Worm (Caenorhabditis elegans) whole organism, L3 larva: ENCODE data around the gene T10H9.1.

Experiments used
- aly-2 ChIP-seq: fragments of 150-350 bp; optimal IDR thresholded peaks from 2 replicates; lab custom pipeline; 2014; ENCODE audit warnings: missing biosample characterization, missing genetic modification characterization
- elt-1 ChIP-seq: fragments of 150-350 bp; optimal IDR thresholded peaks from 2 replicates; lab custom pipeline; 2014; ENCODE audit warnings: missing biosample characterization, missing genetic modification characterization
- elt-2 ChIP-seq: sonication (generic microtip); optimal IDR thresholded peaks from 2 replicates; lab custom pipeline; 2016; ENCODE audit warnings: missing genetic modification reagents, mild to moderate bottlenecking, missing genetic modification characterization, missing compliant biosample characterization
- nhr-23 ChIP-seq: fragments of 150-350 bp; optimal IDR thresholded peaks from 2 replicates; lab custom pipeline; 2014; ENCODE audit warnings: missing biosample characterization, missing genetic modification reagents, missing genetic modification characterization
- nhr-237 ChIP-seq: fragments of 150-350 bp; optimal IDR thresholded peaks from 2 replicates; lab custom pipeline; 2014; ENCODE audit warnings: missing biosample characterization, missing genetic modification characterization
- sea-2 ChIP-seq: fragments of 150-350 bp; sonication (generic microtip); optimal IDR thresholded peaks from 4 replicates; lab custom pipeline; 2014; ENCODE audit warnings: missing biosample characterization, missing genetic modification reagents, missing genetic modification characterization
- snpc-4 ChIP-seq: fragments of 150-350 bp; optimal IDR thresholded peaks from 2 replicates; lab custom pipeline; 2014; ENCODE audit warnings: missing biosample characterization, missing genetic modification characterization
- ztf-11 ChIP-seq: fragments of 150-350 bp; optimal IDR thresholded peaks from 2 replicates; lab custom pipeline; 2014; ENCODE audit warnings: missing biosample characterization, missing genetic modification characterization

DNA sequence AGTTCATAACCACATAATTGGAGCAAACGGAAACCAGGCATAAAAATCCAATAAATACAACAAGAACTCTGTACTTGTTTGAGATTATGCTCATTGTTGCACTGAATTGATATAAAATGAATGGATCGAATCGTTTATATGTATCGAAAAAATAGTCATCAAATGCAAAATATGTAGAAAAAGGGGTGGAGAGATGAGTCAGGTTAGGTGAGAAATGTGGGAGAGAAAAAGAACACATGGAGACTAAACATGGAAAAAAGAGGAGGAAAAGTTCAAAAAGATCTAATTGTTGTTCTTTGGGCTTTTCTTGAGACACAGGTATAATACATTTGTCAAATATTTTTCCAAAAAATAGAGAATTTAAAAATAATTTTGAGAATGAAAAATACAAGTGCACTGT lies 39.0 kb downstream of the T10H9.1 start, which contains the start of gene K11G9.5:
- TF ChIP-seq elt-1 (no peak), sea-2 (GFP tag; lab: Kevin White, UChicago) (no peak), nhr-237 (no peak), ztf-11 (no peak), nhr-23 (tag; lab: Kevin White, UChicago) (no peak), snpc-4 (tag; lab: Kevin White, UChicago) (no peak), elt-2 (no peak), aly-2 (tag; lab: Kevin White, UChicago) (no peak)
